Worm (Caenorhabditis elegans): Measurements from ENCODE around the gene nhr-158.

Gene nhr-158

ce11 chrV:3865273-3865672 is 8.7 kb downstream of the nhr-158 start:
- TF ChIP-seq hpl-2 (GFP tag; optimal IDR thresholded peaks at IDR 0.05) = no peak
- TF ChIP-seq aha-1 (tag; optimal IDR thresholded peaks at IDR 0.05) = no peak
- no peak for TF ChIP-seq C16A3.4 (tag; optimal IDR thresholded peaks at IDR 0.05)
- no peak for TF ChIP-seq mep-1 (tag; optimal IDR thresholded peaks at IDR 0.05)
- TF ChIP-seq hlh-17 (GFP tag; optimal IDR thresholded peaks at IDR 0.05; ENCODE audit: borderline replicate concordance) = no peak
- TF ChIP-seq efl-3 (GFP tag; optimal IDR thresholded peaks at IDR 0.05) = no peak
- TF ChIP-seq mef-2 (tag; optimal IDR thresholded peaks at IDR 0.05) = no peak
- no peak for TF ChIP-seq nhr-237 (tag; optimal IDR thresholded peaks at IDR 0.05)
- no peak for TF ChIP-seq snu-23 (GFP tag; optimal IDR thresholded peaks at IDR 0.05)
- no peak for TF ChIP-seq skn-1 (tag; optimal IDR thresholded peaks at IDR 0.05)
- TF ChIP-seq ces-1 (GFP tag; optimal IDR thresholded peaks at IDR 0.05) = no peak
- no peak for TF ChIP-seq fos-1 (tag; optimal IDR thresholded peaks at IDR 0.05)
- no peak for TF ChIP-seq mab-9 (GFP tag; IDR thresholded peaks at IDR 0.05)
- no peak for TF ChIP-seq unc-86 (tag; optimal IDR thresholded peaks at IDR 0.05)
- TF ChIP-seq nhr-84 (tag; optimal IDR thresholded peaks at IDR 0.05) = no peak
- no peak for TF ChIP-seq lin-14 (GFP tag; optimal IDR thresholded peaks at IDR 0.05)

ce11 chrV:3862851-3863250 is 11.1 kb downstream of the nhr-158 start, which contains the start of gene nhr-187:
Gene nhr-187, minus strand, starts transcription at chrV:3862951.
- TF ChIP-seq hlh-17 (GFP tag; optimal IDR thresholded peaks at IDR 0.05; ENCODE audit: borderline replicate concordance) (no peak), nhr-77 (tag; optimal IDR thresholded peaks at IDR 0.05) (no peak), nhr-47 (tag; optimal IDR thresholded peaks at IDR 0.05) (no peak), aha-1 (tag; optimal IDR thresholded peaks at IDR 0.05) (no peak), sup-37 (GFP tag; optimal IDR thresholded peaks at IDR 0.05) (no peak), fkh-8 (tag; optimal IDR thresholded peaks at IDR 0.05) (no peak), C04F5.9 (tag; optimal IDR thresholded peaks at IDR 0.05) (no peak), lir-3 (tag; optimal IDR thresholded peaks at IDR 0.05; ENCODE audit: poor library complexity) (no peak), nhr-28 (tag; optimal IDR thresholded peaks at IDR 0.05) (no peak), snu-23 (GFP tag; optimal IDR thresholded peaks at IDR 0.05) (no peak), lin-14 (GFP tag; optimal IDR thresholded peaks at IDR 0.05) (no peak), grh-1 (GFP tag; IDR thresholded peaks at IDR 0.05) (no peak)

ce11 chrV:3860123-3860522 is 13.8 kb downstream of the nhr-158 start, which contains the start of gene nhr-189:
Gene nhr-189, minus strand, starts transcription at chrV:3860243.
- TF ChIP-seq unc-86 (tag; optimal IDR thresholded peaks at IDR 0.05) (no peak), vab-15 (tag; optimal IDR thresholded peaks at IDR 0.05) (no peak), skn-1 (tag; optimal IDR thresholded peaks at IDR 0.05) (no peak), dsc-1 (tag; optimal IDR thresholded peaks at IDR 0.05) (peak; percentile 62), zag-1 (tag; optimal IDR thresholded peaks at IDR 0.05) (no peak), nhr-47 (tag; optimal IDR thresholded peaks at IDR 0.05) (peak; percentile 12), tbx-2 (tag; optimal IDR thresholded peaks at IDR 0.05) (no peak), blmp-1 (tag; optimal IDR thresholded peaks at IDR 0.05) (no peak), isw-1 (GFP tag; IDR thresholded peaks at IDR 0.05) (no peak), grh-1 (GFP tag; IDR thresholded peaks at IDR 0.05) (no peak), sox-4 (tag; optimal IDR thresholded peaks at IDR 0.05) (no peak), ces-1 (GFP tag; optimal IDR thresholded peaks at IDR 0.05) (no peak), nhr-71 (tag; optimal IDR thresholded peaks at IDR 0.05) (peak; percentile 32), fkh-4 (tag; optimal IDR thresholded peaks at IDR 0.05; ENCODE audit: borderline replicate concordance) (no peak), nhr-90 (tag; optimal IDR thresholded peaks at IDR 0.05; ENCODE audit: poor library complexity) (no peak), nhr-12 (tag; optimal IDR thresholded peaks at IDR 0.05) (no peak), hlh-4 (tag; optimal IDR thresholded peaks at IDR 0.05) (peak; percentile 18), alr-1 (tag; optimal IDR thresholded peaks at IDR 0.05; ENCODE audit: borderline replicate concordance) (no peak), dpl-1 (GFP tag; optimal IDR thresholded peaks at IDR 0.05) (no peak), elt-3 (tag; optimal IDR thresholded peaks at IDR 0.05) (no peak), efl-3 (GFP tag; optimal IDR thresholded peaks at IDR 0.05) (no peak), nhr-19 (GFP tag; conservative IDR thresholded peaks at IDR 0.05) (no peak), fkh-10 (GFP tag; optimal IDR thresholded peaks at IDR 0.05) (no peak), aly-2 (tag; optimal IDR thresholded peaks at IDR 0.05) (no peak), lin-14 (GFP tag; optimal IDR thresholded peaks at IDR 0.05) (no peak), nhr-11 (tag; optimal IDR thresholded peaks at IDR 0.05) (no peak), fkh-8 (tag; optimal IDR thresholded peaks at IDR 0.05) (peak; percentile 69), unc-30 (tag; optimal IDR thresholded peaks at IDR 0.05) (no peak), unc-62 (GFP tag; optimal IDR thresholded peaks at IDR 0.05) (no peak), lsy-2 (tag; optimal IDR thresholded peaks at IDR 0.05) (no peak), lin-15B (tag; optimal IDR thresholded peaks at IDR 0.05) (no peak), snpc-4 (tag; optimal IDR thresholded peaks at IDR 0.05) (no peak), egl-13 (tag; optimal IDR thresholded peaks at IDR 0.05) (no peak), C04F5.9 (tag; optimal IDR thresholded peaks at IDR 0.05) (no peak)
